Worm (Caenorhabditis elegans): ENCODE measurements around the gene B0198.2.

The B0198.2 gene

ce11 chrX:12025070-12025789, at the start of gene B0198.2:
B0198.2 (plus strand) TSS chrX:12025739.
- TF ChIP-seq dao-5 (tag; optimal IDR thresholded peaks at IDR 0.05) (no peak), him-1 (tag; optimal IDR thresholded peaks at IDR 0.05) (no peak)

- TF ChIP-seq dao-5 (tag; optimal IDR thresholded peaks at IDR 0.05) (no peak), him-1 (tag; optimal IDR thresholded peaks at IDR 0.05) (no peak), W03F9.2 (tag; optimal IDR thresholded peaks at IDR 0.05) (no peak)
These were observed 43.5 kb upstream of the B0198.2 start, which contains the start of gene nhr-167 for ce11 chrX:11982065-11982464. nhr-167 (minus strand) TSS chrX:11982085.

- TF ChIP-seq W03F9.2 (tag; optimal IDR thresholded peaks at IDR 0.05) (no peak), him-1 (tag; optimal IDR thresholded peaks at IDR 0.05) (no peak), dao-5 (tag; optimal IDR thresholded peaks at IDR 0.05) (no peak)
These were observed 41.9 kb upstream of the B0198.2 start, which contains the start of gene C49F5.3 for ce11 chrX:11983576-11984061. C49F5.3 (minus strand) TSS chrX:11983626.

ce11 chrX:11985887-11986286, 39.7 kb upstream of the B0198.2 start, which contains the start of gene C49F5.5:
C49F5.5 (plus strand) TSS chrX:11986187.
- no peak for TF ChIP-seq him-1 (tag; optimal IDR thresholded peaks at IDR 0.05)
- TF ChIP-seq dao-5 (tag; optimal IDR thresholded peaks at IDR 0.05): no peak
- TF ChIP-seq W03F9.2 (tag; optimal IDR thresholded peaks at IDR 0.05): no peak

- TF ChIP-seq dao-5 (tag; optimal IDR thresholded peaks at IDR 0.05): no peak
- TF ChIP-seq W03F9.2 (tag; optimal IDR thresholded peaks at IDR 0.05): no peak
- no peak for TF ChIP-seq him-1 (tag; optimal IDR thresholded peaks at IDR 0.05)
These were observed 37.6 kb upstream of the B0198.2 start, which contains the start of gene C49F5.6 for ce11 chrX:11987900-11988364. C49F5.6 (plus strand) TSS chrX:11988314.

ce11 chrX:11992246-11992645, 33.3 kb upstream of the B0198.2 start:
- no peak for TF ChIP-seq him-1 (tag; optimal IDR thresholded peaks at IDR 0.05)
- TF ChIP-seq dao-5 (tag; optimal IDR thresholded peaks at IDR 0.05): no peak
- TF ChIP-seq W03F9.2 (tag; optimal IDR thresholded peaks at IDR 0.05): no peak

ce11 chrX:11992778-11993177, 32.8 kb upstream of the B0198.2 start:
- TF ChIP-seq W03F9.2 (tag; optimal IDR thresholded peaks at IDR 0.05) (no peak), dao-5 (tag; optimal IDR thresholded peaks at IDR 0.05) (no peak), him-1 (tag; optimal IDR thresholded peaks at IDR 0.05) (no peak)

ce11 chrX:11993327-11993726, 32.2 kb upstream of the B0198.2 start:
- TF ChIP-seq dao-5 (tag; optimal IDR thresholded peaks at IDR 0.05): no peak
- TF ChIP-seq W03F9.2 (tag; optimal IDR thresholded peaks at IDR 0.05): no peak
- TF ChIP-seq him-1 (tag; optimal IDR thresholded peaks at IDR 0.05): no peak

- no peak for TF ChIP-seq W03F9.2 (tag; optimal IDR thresholded peaks at IDR 0.05)
- no peak for TF ChIP-seq dao-5 (tag; optimal IDR thresholded peaks at IDR 0.05)
- TF ChIP-seq him-1 (tag; optimal IDR thresholded peaks at IDR 0.05): no peak
These were observed 31.1 kb upstream of the B0198.2 start, which contains the start of gene C49F5.7 for ce11 chrX:11994484-11994883. C49F5.7 (plus strand) TSS chrX:11994784.

ce11 chrX:11996606-11997005, 28.9 kb upstream of the B0198.2 start:
- TF ChIP-seq W03F9.2 (tag; optimal IDR thresholded peaks at IDR 0.05): no peak
- no peak for TF ChIP-seq dao-5 (tag; optimal IDR thresholded peaks at IDR 0.05)
- TF ChIP-seq him-1 (tag; optimal IDR thresholded peaks at IDR 0.05): no peak

- TF ChIP-seq him-1 (tag; optimal IDR thresholded peaks at IDR 0.05) (no peak), W03F9.2 (tag; optimal IDR thresholded peaks at IDR 0.05) (no peak), dao-5 (tag; optimal IDR thresholded peaks at IDR 0.05) (no peak)
These were observed 26.0 kb upstream of the B0198.2 start for ce11 chrX:11999573-11999972.

- no peak for TF ChIP-seq him-1 (tag; optimal IDR thresholded peaks at IDR 0.05)
- TF ChIP-seq dao-5 (tag; optimal IDR thresholded peaks at IDR 0.05): no peak
- TF ChIP-seq W03F9.2 (tag; optimal IDR thresholded peaks at IDR 0.05): no peak
These were observed 23.9 kb upstream of the B0198.2 start for ce11 chrX:12001600-12001999.

ce11 chrX:12003969-12004368, 21.6 kb upstream of the B0198.2 start:
- no peak for TF ChIP-seq W03F9.2 (tag; optimal IDR thresholded peaks at IDR 0.05)
- TF ChIP-seq dao-5 (tag; optimal IDR thresholded peaks at IDR 0.05): no peak
- TF ChIP-seq him-1 (tag; optimal IDR thresholded peaks at IDR 0.05): no peak

- TF ChIP-seq W03F9.2 (tag; optimal IDR thresholded peaks at IDR 0.05) (no peak), dao-5 (tag; optimal IDR thresholded peaks at IDR 0.05) (no peak), him-1 (tag; optimal IDR thresholded peaks at IDR 0.05) (no peak)
These were observed 20.6 kb upstream of the B0198.2 start for ce11 chrX:12004925-12005324.
